Worm (Caenorhabditis elegans) whole organism, late embryonic: Measurements from ENCODE around the gene C51E3.6.

Experiments
- K02D7.2 ChIP-seq: sonication (generic microtip); optimal IDR thresholded peaks from 2 replicates; lab custom pipeline; 2017; ENCODE audit warnings: mild to moderate bottlenecking, missing genetic modification characterization, missing compliant biosample characterization
- K09A11.1 ChIP-seq: sonication (generic microtip); optimal IDR thresholded peaks from 2 replicates; lab custom pipeline; 2017; ENCODE audit warnings: antibody characterized with exemption, mild to moderate bottlenecking, missing genetic modification characterization, missing compliant biosample characterization; ENCODE audit not compliant: insufficient read depth
- dve-1 ChIP-seq: sonication (generic microtip); optimal IDR thresholded peaks from 2 replicates; lab custom pipeline; 2017; ENCODE audit warnings: antibody characterized with exemption, mild to moderate bottlenecking, missing genetic modification characterization, missing compliant biosample characterization
- fkh-10 ChIP-seq: fragments of 150-350 bp; optimal IDR thresholded peaks from 2 replicates; lab custom pipeline; 2014; ENCODE audit warnings: missing biosample characterization, missing genetic modification reagents, missing genetic modification characterization
- hlh-30 ChIP-seq: sonication (generic microtip); optimal IDR thresholded peaks from 2 replicates; lab custom pipeline; 2017; ENCODE audit warnings: antibody characterized with exemption, missing genetic modification characterization, missing compliant biosample characterization; ENCODE audit not compliant: insufficient read depth
- lin-11 ChIP-seq: fragments of 200-800 bp; sonication (Bioruptor generic); optimal IDR thresholded peaks from 2 replicates; lab custom pipeline; 2018; ENCODE audit warnings: mild to moderate bottlenecking, missing genetic modification characterization, missing compliant biosample characterization
- nfya-1 ChIP-seq: sonication (generic microtip); optimal IDR thresholded peaks from 2 replicates; lab custom pipeline; 2017; ENCODE audit warnings: missing genetic modification characterization, mild to moderate bottlenecking, missing compliant biosample characterization, antibody characterized with exemption, moderate library complexity
- nhr-11 ChIP-seq: fragments of 150-350 bp; optimal IDR thresholded peaks from 2 replicates; lab custom pipeline; 2014; ENCODE audit warnings: missing biosample characterization, missing genetic modification characterization
- pqm-1 ChIP-seq: sonication (generic microtip); optimal IDR thresholded peaks from 2 replicates; lab custom pipeline; 2016; ENCODE audit warnings: missing genetic modification characterization, missing compliant biosample characterization

DNA sequence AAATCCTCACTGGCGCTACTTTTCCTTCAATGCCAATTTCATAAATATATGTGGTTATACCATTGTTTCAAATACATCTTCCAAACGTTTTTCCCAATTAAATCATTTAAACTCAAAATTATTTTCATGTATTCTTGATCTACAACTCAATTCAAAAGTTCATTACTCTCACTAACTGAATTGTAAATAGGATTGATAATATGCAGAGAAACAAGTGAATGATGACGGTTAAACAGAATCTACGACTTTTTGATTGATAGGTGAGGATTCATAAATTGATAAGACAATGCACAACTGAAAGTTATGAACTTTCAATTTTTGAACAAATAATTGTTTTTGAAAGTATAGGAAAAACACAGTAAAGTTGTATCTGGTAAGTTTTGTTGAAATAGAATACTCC is 25.0 kb upstream of the C51E3.6 start:
- TF ChIP-seq pqm-1 (tag; lab: Kevin White, UChicago) (no peak), nhr-11 (no peak), K09A11.1 (tag; lab: Kevin White, UChicago) (no peak), hlh-30 (tag; lab: Kevin White, UChicago) (no peak), dve-1 (tag; lab: Kevin White, UChicago) (no peak), lin-11 (no peak), fkh-10 (GFP tag; lab: Kevin White, UChicago) (no peak), K02D7.2 (tag; lab: Kevin White, UChicago) (no peak), nfya-1 (no peak)
